Worm (Caenorhabditis elegans) whole organism, young adult: Measurements from ENCODE around the gene gcy-3.
"Not testable (repeated sequence)": the region's sequence is repeated elsewhere in the genome, so short reads cannot be mapped to it uniquely, and the experiment has no call there.

Experiments used
- C06A6.2 ChIP-seq: fragments of 200-800 bp; sonication (Bioruptor generic); conservative IDR thresholded peaks from 2 replicates; pipeline ENCODE4 v1.3.6; 2022; ENCODE audit warnings: missing genetic modification characterization, missing compliant biosample characterization
- F33H1.4 ChIP-seq: fragments of 200-800 bp; sonication (Bioruptor generic); IDR thresholded peaks from 2 replicates; pipeline ENCODE4 v1.3.6; 2022; ENCODE audit warnings: missing genetic modification reagents, missing genetic modification characterization, missing compliant biosample characterization
- Y67H2A.10 ChIP-seq: fragments of 200-800 bp; sonication (Bioruptor generic); conservative IDR thresholded peaks from 2 replicates; pipeline ENCODE4 v1.3.6; 2022; ENCODE audit warnings: missing genetic modification reagents, missing genetic modification characterization, missing compliant biosample characterization
- ceh-100 ChIP-seq: fragments of 200-800 bp; sonication (Bioruptor generic); IDR thresholded peaks from 2 replicates; pipeline ENCODE4 v1.3.6; 2022; ENCODE audit warnings: missing genetic modification reagents, missing genetic modification characterization, missing compliant biosample characterization
- let-526 ChIP-seq: fragments of 200-800 bp; sonication (Bioruptor generic); IDR thresholded peaks from 2 replicates; pipeline ENCODE4 v1.3.6; 2022; ENCODE audit warnings: missing genetic modification reagents, missing genetic modification characterization, missing compliant biosample characterization
- nfya-1 ChIP-seq: sonication (generic microtip); optimal IDR thresholded peaks from 2 replicates; lab custom pipeline; 2017; ENCODE audit warnings: antibody characterized with exemption, missing compliant biosample characterization, missing genetic modification characterization, borderline replicate concordance; ENCODE audit not compliant: insufficient read depth
- nhr-120 ChIP-seq: fragments of 200-800 bp; sonication (Bioruptor generic); IDR thresholded peaks from 2 replicates; pipeline ENCODE4 v1.3.6; 2022; ENCODE audit warnings: missing genetic modification characterization, missing compliant biosample characterization
- repo-1 ChIP-seq: sonication (generic microtip); optimal IDR thresholded peaks from 2 replicates; lab custom pipeline; 2017; ENCODE audit warnings: mild to moderate bottlenecking, missing genetic modification characterization, missing compliant biosample characterization
- rpc-1 ChIP-seq, 2 experiments: fragments of 150-350 bp in 1 of 2; sonication (generic microtip) in 1 of 2; optimal IDR thresholded peaks; 2 replicates each; lab custom pipeline; 2014 to 2018; ENCODE audit warnings: missing biosample characterization in 1 of 2, missing genetic modification characterization in 1 of 2, missing genetic modification reagents in 1 of 2, missing genotype in 1 of 2
- sea-2 ChIP-seq: fragments of 200-800 bp; sonication (Bioruptor generic); IDR thresholded peaks from 2 replicates; pipeline ENCODE4 v1.3.6; 2022; ENCODE audit warnings: missing genetic modification characterization, missing compliant biosample characterization

gcy-3 gene

ce11 chrII:9459462-9459861 is 47.6 kb downstream of the gcy-3 start, which contains the start of gene R09D1.14:
R09D1.14 (minus strand) TSS chrII:9459562.
- TF ChIP-seq nfya-1 (tag; lab: Kevin White, UChicago); repo-1 (tag; lab: Kevin White, UChicago); Y67H2A.10 (GFP tag; lab: Robert Waterston, UW): not testable (repeated sequence)

- TF ChIP-seq C06A6.2 (GFP tag; lab: Robert Waterston, UW) (no peak), ceh-100 (GFP tag; lab: Robert Waterston, UW) (no peak), F33H1.4 (GFP tag; lab: Robert Waterston, UW) (no peak), nhr-120 (no peak), let-526 (GFP tag; lab: Robert Waterston, UW) (no peak), rpc-1 (optimal IDR thresholded peaks at IDR 0.05; lab: Kevin White, UChicago) (no peak), rpc-1 (tag; optimal IDR thresholded peaks at IDR 0.05; lab: Kevin White, UChicago) (no peak), sea-2 (no peak)
- TF ChIP-seq, all 124 proteins: peak for 0
Measured at ce11 chrII:9454304-9454703, 52.8 kb downstream of the gcy-3 start, which contains the start of gene chil-19. chil-19 (minus strand) TSS chrII:9454404.
